Worm (Caenorhabditis elegans): ENCODE results near the gene irld-21.

The irld-21 gene

DNA sequence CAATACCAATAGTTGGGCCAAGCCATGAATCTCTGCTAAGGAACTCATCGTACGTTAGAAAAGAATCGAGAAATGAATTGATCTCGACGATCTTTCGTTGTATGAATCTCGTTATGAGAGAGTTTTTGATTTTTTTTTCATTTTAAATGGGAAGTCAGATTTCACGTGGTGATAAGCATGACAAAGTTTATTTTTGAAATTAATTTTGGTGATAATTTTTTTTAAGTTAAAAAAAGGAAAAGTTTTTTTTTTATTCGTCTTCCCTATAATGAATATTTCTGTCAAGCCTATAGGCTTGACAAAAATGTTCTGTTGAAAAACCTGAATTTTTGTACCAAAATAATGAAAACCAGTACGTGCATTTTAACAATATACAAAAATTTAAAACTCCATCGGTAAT, 13.7 kb upstream of the irld-21 start, which contains the start of gene K08F4.5:
TSS of gene K08F4.5 (minus strand) at position 101 of the 400 bp plus-strand sequence.
- TF ChIP-seq efl-1 (optimal IDR thresholded peaks at IDR 0.05) (no peak), efl-1 (GFP tag; optimal IDR thresholded peaks at IDR 0.05 in 1 of 2) (no peak), fkh-4 (tag; optimal IDR thresholded peaks at IDR 0.05; ENCODE audit: borderline replicate concordance) (no peak), swsn-7 (tag; optimal IDR thresholded peaks at IDR 0.05) (no peak), ceh-82 (tag; optimal IDR thresholded peaks at IDR 0.05) (no peak), aha-1 (tag; optimal IDR thresholded peaks at IDR 0.05) (no peak), dpl-1 (GFP tag; optimal IDR thresholded peaks at IDR 0.05) (no peak), hpl-2 (GFP tag; optimal IDR thresholded peaks at IDR 0.05) (no peak), ama-1 (optimal IDR thresholded peaks at IDR 0.05) (no peak), lin-14 (GFP tag; optimal IDR thresholded peaks at IDR 0.05) (no peak), sptf-1 (tag; optimal IDR thresholded peaks at IDR 0.05) (no peak), nhr-47 (tag; optimal IDR thresholded peaks at IDR 0.05) (no peak)

DNA sequence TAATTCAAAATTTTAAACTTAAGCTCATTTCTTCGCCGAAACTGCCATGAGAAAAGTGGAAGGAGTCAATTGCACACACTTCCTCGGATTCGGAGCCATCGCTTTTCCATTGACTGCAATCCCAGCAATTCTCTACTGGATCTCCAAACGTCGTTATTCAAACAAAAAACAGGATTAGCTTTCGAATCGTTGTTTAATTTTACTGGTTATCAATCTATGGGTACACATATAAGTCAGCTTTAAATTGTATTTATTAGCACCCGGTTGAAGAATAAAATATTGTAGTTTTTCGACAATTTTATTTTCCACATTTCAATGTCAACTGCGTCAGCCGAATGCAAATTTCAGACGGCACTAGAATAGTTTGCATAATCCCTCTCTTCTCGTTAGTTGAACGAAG, 7.9 kb upstream of the irld-21 start, which contains the start of gene glt-3:
TSS of gene glt-3 (plus strand) at position 301 of the 400 bp plus-strand sequence.
- no peak for TF ChIP-seq egl-13 (tag; optimal IDR thresholded peaks at IDR 0.05)
- TF ChIP-seq blmp-1 (tag; optimal IDR thresholded peaks at IDR 0.05) = no peak
- no peak for TF ChIP-seq mef-2 (tag; optimal IDR thresholded peaks at IDR 0.05)
- TF ChIP-seq ceh-88 (GFP tag; IDR thresholded peaks at IDR 0.05) = no peak
- TF ChIP-seq lir-3 (tag; optimal IDR thresholded peaks at IDR 0.05; ENCODE audit: poor library complexity) = no peak
- no peak for TF ChIP-seq snpc-4 (tag; optimal IDR thresholded peaks at IDR 0.05)
- no peak for TF ChIP-seq xbp-1 (tag; optimal IDR thresholded peaks at IDR 0.05)
- no peak for TF ChIP-seq pag-3 (tag; optimal IDR thresholded peaks at IDR 0.05; ENCODE audit: borderline replicate concordance, insufficient read depth)
- no peak for TF ChIP-seq unc-130 (tag; optimal IDR thresholded peaks at IDR 0.05)
- TF ChIP-seq dpl-1 (GFP tag; optimal IDR thresholded peaks at IDR 0.05) = no peak

DNA sequence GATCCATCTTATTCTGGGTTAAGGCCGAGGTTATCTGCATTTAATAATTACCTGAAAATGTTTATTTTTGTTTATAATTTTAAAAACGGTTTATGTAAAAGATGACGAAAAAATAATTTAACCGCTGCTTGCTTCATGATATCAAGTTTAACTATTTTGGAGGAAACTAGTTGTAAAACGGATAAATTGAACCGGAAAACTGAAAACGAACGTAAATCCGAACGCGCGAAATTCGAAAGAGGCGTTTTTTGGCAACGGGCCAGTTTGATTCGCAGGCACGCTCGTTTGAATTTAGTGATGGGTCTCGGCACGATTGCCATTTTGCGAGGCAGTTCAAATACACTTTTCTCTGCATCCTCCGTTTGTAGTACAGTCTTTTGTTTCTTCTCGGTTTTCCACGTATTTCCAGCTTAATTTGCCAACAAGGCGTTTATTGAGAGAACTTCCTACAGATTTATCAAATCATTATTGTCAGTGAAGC, 6.8 kb upstream of the irld-21 start, which contains the start of the genes gtbp-1 and K08F4.3:
TSS of gene gtbp-1 (minus strand) at position 51 of the 481 bp plus-strand sequence.
TSS of gene K08F4.3 (plus strand) at position 352 of the 481 bp plus-strand sequence.
- TF ChIP-seq nhr-47 (tag; optimal IDR thresholded peaks at IDR 0.05) = peak; percentile 74
- TF ChIP-seq efl-1 (optimal IDR thresholded peaks at IDR 0.05) = peak; percentile 83 to 95
- peak; percentile 94 to 99 for TF ChIP-seq efl-1 (GFP tag; optimal IDR thresholded peaks at IDR 0.05 in 1 of 2)
- TF ChIP-seq lir-3 (tag; optimal IDR thresholded peaks at IDR 0.05; ENCODE audit: poor library complexity) = no peak
- no peak for TF ChIP-seq nhr-84 (tag; optimal IDR thresholded peaks at IDR 0.05)
- no peak for TF ChIP-seq tbx-2 (tag; optimal IDR thresholded peaks at IDR 0.05)
- TF ChIP-seq alr-1 (tag; optimal IDR thresholded peaks at IDR 0.05; ENCODE audit: borderline replicate concordance) = no peak
- no peak for TF ChIP-seq C34B4.2 (tag; optimal IDR thresholded peaks at IDR 0.05)
- no peak for TF ChIP-seq nhr-11 (tag; optimal IDR thresholded peaks at IDR 0.05)
- peak; percentile 85 for TF ChIP-seq mep-1 (tag; optimal IDR thresholded peaks at IDR 0.05)
- TF ChIP-seq fkh-4 (tag; optimal IDR thresholded peaks at IDR 0.05; ENCODE audit: borderline replicate concordance) = no peak
- TF ChIP-seq ceh-63 (GFP tag; optimal IDR thresholded peaks at IDR 0.05) = no peak
- peak; percentile 92 to 94 (median 92) for TF ChIP-seq dpl-1 (GFP tag; optimal IDR thresholded peaks at IDR 0.05)
- TF ChIP-seq aha-1 (tag; optimal IDR thresholded peaks at IDR 0.05) = no peak
- peak; percentile 85 for TF ChIP-seq nhr-85 (tag)
- peak; percentile 75 for TF ChIP-seq skn-1 (tag; optimal IDR thresholded peaks at IDR 0.05)
- peak; percentile 61 for TF ChIP-seq nhr-19 (GFP tag; conservative IDR thresholded peaks at IDR 0.05)
- no peak for TF ChIP-seq elt-2 (tag; optimal IDR thresholded peaks at IDR 0.05)
- peak; percentile 78 for TF ChIP-seq nhr-77 (tag; optimal IDR thresholded peaks at IDR 0.05)
- peak; percentile 76 for TF ChIP-seq rnt-1 (tag; optimal IDR thresholded peaks at IDR 0.05)
- no peak for TF ChIP-seq sox-4 (tag; optimal IDR thresholded peaks at IDR 0.05)
- no peak for TF ChIP-seq ztf-11 (tag; optimal IDR thresholded peaks at IDR 0.05)
- TF ChIP-seq snpc-4 (tag; optimal IDR thresholded peaks at IDR 0.05) = peak; percentile 54
- no peak for TF ChIP-seq sptf-1 (tag; optimal IDR thresholded peaks at IDR 0.05)
- TF ChIP-seq zip-4 (GFP tag; optimal IDR thresholded peaks at IDR 0.05) = no peak
- TF ChIP-seq fos-1 (tag; optimal IDR thresholded peaks at IDR 0.05) = peak; percentile 47
- peak; percentile 67 for TF ChIP-seq xbp-1 (tag; optimal IDR thresholded peaks at IDR 0.05)
- TF ChIP-seq ceh-8 (GFP tag; optimal IDR thresholded peaks at IDR 0.05) = no peak
- TF ChIP-seq fkh-8 (tag; optimal IDR thresholded peaks at IDR 0.05) = peak; percentile 65
- no peak for TF ChIP-seq lin-39 (tag; optimal IDR thresholded peaks at IDR 0.05)
- no peak for TF ChIP-seq aly-2 (tag; optimal IDR thresholded peaks at IDR 0.05)
- no peak for TF ChIP-seq ces-1 (GFP tag; optimal IDR thresholded peaks at IDR 0.05)
- TF ChIP-seq F16B12.6 (tag; optimal IDR thresholded peaks at IDR 0.05) = peak; percentile 45
- peak; percentile 83 for TF ChIP-seq snu-23 (GFP tag; optimal IDR thresholded peaks at IDR 0.05)
- peak; percentile 23 for TF ChIP-seq pax-3 (tag; optimal IDR thresholded peaks at IDR 0.05)
- no peak for TF ChIP-seq nhr-28 (tag; optimal IDR thresholded peaks at IDR 0.05)
- TF ChIP-seq lin-14 (GFP tag; optimal IDR thresholded peaks at IDR 0.05) = no peak
- peak; percentile 49 for TF ChIP-seq unc-130 (tag; optimal IDR thresholded peaks at IDR 0.05)
- TF ChIP-seq ceh-88 (GFP tag; IDR thresholded peaks at IDR 0.05) = no peak; the same call in 1 of the 2 replicates

Data from whole organism, L1 larva.